Worm (Caenorhabditis elegans): ENCODE data around the gene daf-12.
A peak's percentile ranks its signal among the peaks of the same experiment; 100 is the strongest.

The daf-12 gene

ce11 chrX:10629117-10629516, 6.6 kb upstream of the daf-12 start:
- TF ChIP-seq ceh-2 (tag; optimal IDR thresholded peaks at IDR 0.05) (no peak), unc-55 (GFP tag; optimal IDR thresholded peaks at IDR 0.05) (peak; percentile 60)

ce11 chrX:10630059-10630791, 5.5 kb upstream of the daf-12 start:
- TF ChIP-seq gmeb-2 (tag; optimal IDR thresholded peaks at IDR 0.05) (no peak), lin-11 (tag; optimal IDR thresholded peaks at IDR 0.05) (no peak), elt-4 (tag; optimal IDR thresholded peaks at IDR 0.05) (no peak), hlh-6 (tag; optimal IDR thresholded peaks at IDR 0.05) (no peak), ceh-2 (tag; optimal IDR thresholded peaks at IDR 0.05) (no peak), hlh-30 (tag; optimal IDR thresholded peaks at IDR 0.05; ENCODE audit: insufficient read depth) (peak; percentile 56), syd-9 (tag; optimal IDR thresholded peaks at IDR 0.05) (no peak), sox-4 (tag; optimal IDR thresholded peaks at IDR 0.05) (no peak), dmd-4 (tag; optimal IDR thresholded peaks at IDR 0.05; ENCODE audit: borderline replicate concordance) (no peak), madf-2 (tag; optimal IDR thresholded peaks at IDR 0.05) (no peak), pag-3 (tag; optimal IDR thresholded peaks at IDR 0.05; ENCODE audit: borderline replicate concordance) (no peak), ama-1 (optimal IDR thresholded peaks at IDR 0.05) (no peak), pha-4 (tag; optimal IDR thresholded peaks at IDR 0.05) (no peak), elt-2 (tag; optimal IDR thresholded peaks at IDR 0.05) (peak; percentile 83), tbx-7 (tag; optimal IDR thresholded peaks at IDR 0.05) (no peak), eyg-1 (tag; optimal IDR thresholded peaks at IDR 0.05) (no peak)

ce11 chrX:10630952-10631351, 4.8 kb upstream of the daf-12 start:
- no peak for TF ChIP-seq ceh-22 (tag; optimal IDR thresholded peaks at IDR 0.05)
- TF ChIP-seq ahr-1 (tag; optimal IDR thresholded peaks at IDR 0.05): no peak
- TF ChIP-seq ttx-3 (tag; optimal IDR thresholded peaks at IDR 0.05): no peak
- TF ChIP-seq unc-86 (tag; optimal IDR thresholded peaks at IDR 0.05): no peak
- TF ChIP-seq sox-2 (GFP tag; IDR thresholded peaks at IDR 0.05): no peak
- no peak for TF ChIP-seq fax-1 (tag; optimal IDR thresholded peaks at IDR 0.05)
- no peak for TF ChIP-seq F13H6.1 (tag; optimal IDR thresholded peaks at IDR 0.05)
- TF ChIP-seq ceh-48 (tag; optimal IDR thresholded peaks at IDR 0.05): no peak
- TF ChIP-seq pqm-1 (tag; optimal IDR thresholded peaks at IDR 0.05): no peak
- TF ChIP-seq tbx-7 (tag; optimal IDR thresholded peaks at IDR 0.05): no peak

ce11 chrX:10631873-10632272, 3.8 kb upstream of the daf-12 start:
- TF ChIP-seq ceh-2 (tag; optimal IDR thresholded peaks at IDR 0.05): no peak

ce11 chrX:10637048-10637928, 1.6 kb downstream of the daf-12 start:
- TF ChIP-seq unc-3 (GFP tag; conservative IDR thresholded peaks at IDR 0.05): peak; percentile 5; the same call in 1 of the 2 replicates
- TF ChIP-seq unc-3 (tag; optimal IDR thresholded peaks at IDR 0.05): no peak
- TF ChIP-seq F13H6.1 (tag; optimal IDR thresholded peaks at IDR 0.05): peak; percentile 75
- TF ChIP-seq T23F11.4 (GFP tag; optimal IDR thresholded peaks at IDR 0.05): peak; percentile 4
- TF ChIP-seq C08G9.2 (tag; optimal IDR thresholded peaks at IDR 0.05): peak; percentile 65
- TF ChIP-seq unc-42 (tag; optimal IDR thresholded peaks at IDR 0.05): peak; percentile 65
- peak; percentile 78 for TF ChIP-seq tbx-2 (tag; optimal IDR thresholded peaks at IDR 0.05)
- TF ChIP-seq fax-1 (tag; optimal IDR thresholded peaks at IDR 0.05): no peak
- peak; percentile 64 for TF ChIP-seq dmd-4 (tag; optimal IDR thresholded peaks at IDR 0.05; ENCODE audit: borderline replicate concordance)
- no peak for TF ChIP-seq unc-86 (tag; optimal IDR thresholded peaks at IDR 0.05)
- peak; percentile 83 for TF ChIP-seq pros-1 (tag; optimal IDR thresholded peaks at IDR 0.05)
- TF ChIP-seq ceh-31 (tag; optimal IDR thresholded peaks at IDR 0.05): peak; percentile 84
- peak; percentile 34 for TF ChIP-seq ceh-14 (tag; optimal IDR thresholded peaks at IDR 0.05)
- peak; percentile 78 for TF ChIP-seq nfya-1 (tag; optimal IDR thresholded peaks at IDR 0.05)
- no peak for TF ChIP-seq ahr-1 (tag; optimal IDR thresholded peaks at IDR 0.05)
- TF ChIP-seq che-1 (tag; optimal IDR thresholded peaks at IDR 0.05): no peak
- TF ChIP-seq ceh-34 (tag; optimal IDR thresholded peaks at IDR 0.05): peak; percentile 70
- TF ChIP-seq rnt-1 (tag; optimal IDR thresholded peaks at IDR 0.05): peak; percentile 62
- peak; percentile 48 for TF ChIP-seq ets-4 (tag; optimal IDR thresholded peaks at IDR 0.05)
- peak; percentile 23 for TF ChIP-seq sdc-2 (tag; optimal IDR thresholded peaks at IDR 0.05)
- TF ChIP-seq elt-4 (tag; optimal IDR thresholded peaks at IDR 0.05): peak; percentile 62
- peak; percentile 16 for TF ChIP-seq elt-2 (tag; optimal IDR thresholded peaks at IDR 0.05)
- TF ChIP-seq ceh-30 (tag; optimal IDR thresholded peaks at IDR 0.05): peak; percentile 10
- peak; percentile 92 for TF ChIP-seq ceh-18 (tag; optimal IDR thresholded peaks at IDR 0.05)

All from whole organism, late embryonic.